Fruit fly (Drosophila melanogaster) whole organism, adult: ENCODE data around the gene Hibch.
A peak's percentile ranks its signal among the peaks of the same experiment; 100 is the strongest.

Experiments
- CG11617 ChIP-seq: fragments of 200-800 bp; sonication (Bioruptor generic); optimal IDR thresholded peaks from 2 replicates; lab custom pipeline; 2017; ENCODE audit warnings: mild to moderate bottlenecking, missing biosample characterization, missing genetic modification reagents, missing genetic modification characterization
- CG12768 ChIP-seq: fragments of 200-800 bp; sonication (Bioruptor generic); optimal IDR thresholded peaks from 2 replicates; lab custom pipeline; 2017; ENCODE audit warnings: missing biosample characterization, missing genetic modification characterization, mild to moderate bottlenecking, moderate library complexity, missing genetic modification reagents
- CG14711 ChIP-seq: fragments of 200-800 bp; sonication (Bioruptor generic); optimal IDR thresholded peaks from 2 replicates; lab custom pipeline; 2018; ENCODE audit warnings: missing biosample characterization, mild to moderate bottlenecking, missing genetic modification characterization, moderate library complexity
- CG1620 ChIP-seq: fragments of 200-800 bp; sonication (Bioruptor generic); optimal IDR thresholded peaks from 2 replicates; lab custom pipeline; 2016; ENCODE audit warnings: missing biosample characterization, missing genetic modification characterization
- CG33017 ChIP-seq: fragments of 200-800 bp; sonication (Bioruptor generic); optimal IDR thresholded peaks from 2 replicates; lab custom pipeline; 2018; ENCODE audit warnings: missing biosample characterization, mild to moderate bottlenecking, missing genetic modification characterization, moderate library complexity
- CG5204 ChIP-seq: fragments of 200-800 bp; sonication (Bioruptor generic); optimal IDR thresholded peaks from 2 replicates; lab custom pipeline; 2016; ENCODE audit warnings: missing biosample characterization, missing genetic modification characterization
- CG7045 ChIP-seq: fragments of 200-800 bp; sonication (Bioruptor generic); optimal IDR thresholded peaks from 2 replicates; lab custom pipeline; 2017; ENCODE audit warnings: missing biosample characterization, mild to moderate bottlenecking, missing genetic modification characterization
- CG7101 ChIP-seq: fragments of 200-800 bp; sonication (Bioruptor generic); optimal IDR thresholded peaks from 2 replicates; lab custom pipeline; 2018; ENCODE audit warnings: missing biosample characterization, mild to moderate bottlenecking, missing genetic modification characterization, moderate library complexity
- Clk ChIP-seq: fragments of 200-800 bp; sonication (Bioruptor generic); optimal IDR thresholded peaks from 2 replicates; lab custom pipeline; 2017; ENCODE audit warnings: missing biosample characterization, missing genetic modification characterization
- Crg-1 ChIP-seq: fragments of 200-800 bp; sonication (Bioruptor generic); optimal IDR thresholded peaks from 2 replicates; lab custom pipeline; 2016; ENCODE audit warnings: missing biosample characterization, missing genetic modification characterization
- Hr96 ChIP-seq: fragments of 200-800 bp; sonication (Bioruptor generic); optimal IDR thresholded peaks from 2 replicates; lab custom pipeline; 2016; ENCODE audit warnings: missing biosample characterization, missing genetic modification characterization
- Mnt ChIP-seq: fragments of 200-800 bp; sonication (Bioruptor generic); optimal IDR thresholded peaks from 2 replicates; lab custom pipeline; 2016; ENCODE audit warnings: missing biosample characterization, mild to moderate bottlenecking, missing genetic modification characterization
- bab1 ChIP-seq: fragments of 200-800 bp; sonication (Bioruptor generic); optimal IDR thresholded peaks from 3 replicates; lab custom pipeline; 2019; ENCODE audit warnings: missing biosample characterization, mild to moderate bottlenecking, missing genetic modification characterization, moderate library complexity
- cic ChIP-seq: fragments of 200-800 bp; sonication (Bioruptor generic); optimal IDR thresholded peaks from 2 replicates; lab custom pipeline; 2017; ENCODE audit warnings: missing biosample characterization, mild to moderate bottlenecking, missing genetic modification characterization, moderate library complexity
- cnc ChIP-seq, 2 experiments: fragments of >200 bp; optimal IDR thresholded peaks; 2 replicates each; lab custom pipeline; 2017
- kay ChIP-seq: fragments of 200-800 bp; sonication (Bioruptor generic); peaks from one replicate; lab custom pipeline; 2016; ENCODE audit warnings: missing biosample characterization, missing genetic modification characterization, borderline replicate concordance
- ovo ChIP-seq: fragments of 200-800 bp; sonication (Bioruptor generic); optimal IDR thresholded peaks from 2 replicates; lab custom pipeline; 2016; ENCODE audit warnings: missing biosample characterization, missing genetic modification characterization
- pad ChIP-seq: fragments of 200-800 bp; sonication (Bioruptor generic); optimal IDR thresholded peaks from 3 replicates; lab custom pipeline; 2017; ENCODE audit warnings: missing biosample characterization, missing genetic modification characterization, mild to moderate bottlenecking, moderate library complexity, missing genetic modification reagents
- tj ChIP-seq: fragments of 200-800 bp; sonication (Bioruptor generic); optimal IDR thresholded peaks from 3 replicates; lab custom pipeline; 2017; ENCODE audit warnings: missing biosample characterization, mild to moderate bottlenecking, missing genetic modification characterization, moderate library complexity
- toe ChIP-seq: fragments of 200-800 bp; sonication (Bioruptor generic); optimal IDR thresholded peaks from 2 replicates; lab custom pipeline; 2016; ENCODE audit warnings: missing biosample characterization, missing genetic modification characterization

Gene Hibch

dm6 chr3R:15371833-15372232 lies 14.8 kb downstream of the Hibch start, which contains the start of the genes Ccm3 and CG6136:
Ccm3 (plus strand) TSS chr3R:15371957.
CG6136 (minus strand) TSS chr3R:15372212.
- TF ChIP-seq Crg-1 (GFP tag; lab: Kevin White, UChicago) (peak; percentile 85), CG14711 (peak; percentile 38), Hr96 (peak; percentile 72), pad (GFP tag; lab: Kevin White, UChicago) (peak; percentile 70), cic (peak; percentile 45), Mnt (GFP tag; lab: Kevin White, UChicago) (peak; percentile 73), CG5204 (GFP tag; lab: Kevin White, UChicago) (no peak), CG12768 (GFP tag; lab: Kevin White, UChicago) (peak; percentile 69), CG1620 (GFP tag; lab: Kevin White, UChicago) (peak; percentile 38), CG7045 (GFP tag; lab: Kevin White, UChicago) (peak; percentile 42), kay (no peak), CG11617 (GFP tag; lab: Kevin White, UChicago) (peak; percentile 31), toe (GFP tag; lab: Kevin White, UChicago) (peak; percentile 32), tj (GFP tag; lab: Kevin White, UChicago) (no peak), CG7101 (tag; lab: Kevin White, UChicago) (peak; percentile 78), cnc (optimal IDR thresholded peaks at IDR 0.05; lab: Kevin White, UChicago) (no peak), bab1 (GFP tag; lab: Kevin White, UChicago) (peak; percentile 66), Clk (peak; percentile 37), ovo (peak; percentile 49), CG33017 (tag; lab: Kevin White, UChicago) (peak; percentile 53)

dm6 chr3R:15374397-15374796 lies 17.4 kb downstream of the Hibch start, which contains the start of gene Rbp:
Rbp (plus strand) TSS chr3R:15374635.
- TF ChIP-seq CG14711 (no peak), CG11617 (GFP tag; lab: Kevin White, UChicago) (no peak), CG12768 (GFP tag; lab: Kevin White, UChicago) (no peak)

- TF ChIP-seq cnc (optimal IDR thresholded peaks at IDR 0.05; lab: Kevin White, UChicago): no peak
- TF ChIP-seq Hr96: no peak
- TF ChIP-seq Mnt (GFP tag; lab: Kevin White, UChicago): no peak
- TF ChIP-seq CG33017 (tag; lab: Kevin White, UChicago): no peak
- TF ChIP-seq CG5204 (GFP tag; lab: Kevin White, UChicago): no peak
- no peak for TF ChIP-seq CG11617 (GFP tag; lab: Kevin White, UChicago)
- no peak for TF ChIP-seq toe (GFP tag; lab: Kevin White, UChicago)
- no peak for TF ChIP-seq pad (GFP tag; lab: Kevin White, UChicago)
Observed at dm6 chr3R:15375470-15375869, 18.4 kb downstream of the Hibch start.

- no peak for TF ChIP-seq ovo
- TF ChIP-seq CG33017 (tag; lab: Kevin White, UChicago): no peak
- TF ChIP-seq cic: no peak
- no peak for TF ChIP-seq Mnt (GFP tag; lab: Kevin White, UChicago)
- TF ChIP-seq tj (GFP tag; lab: Kevin White, UChicago): no peak
- no peak for TF ChIP-seq Clk
- no peak for TF ChIP-seq CG11617 (GFP tag; lab: Kevin White, UChicago)
- no peak for TF ChIP-seq Crg-1 (GFP tag; lab: Kevin White, UChicago)
- no peak for TF ChIP-seq CG14711
- no peak for TF ChIP-seq CG1620 (GFP tag; lab: Kevin White, UChicago)
- no peak for TF ChIP-seq CG5204 (GFP tag; lab: Kevin White, UChicago)
- TF ChIP-seq CG7101 (tag; lab: Kevin White, UChicago): no peak
- no peak for TF ChIP-seq cnc (optimal IDR thresholded peaks at IDR 0.05; lab: Kevin White, UChicago)
- no peak for TF ChIP-seq Hr96
Observed at dm6 chr3R:15379071-15379470, 22.0 kb downstream of the Hibch start.

- no peak for TF ChIP-seq Mnt (GFP tag; lab: Kevin White, UChicago)
- no peak for TF ChIP-seq cic
- no peak for TF ChIP-seq Crg-1 (GFP tag; lab: Kevin White, UChicago)
- no peak for TF ChIP-seq toe (GFP tag; lab: Kevin White, UChicago)
- TF ChIP-seq CG7101 (tag; lab: Kevin White, UChicago): no peak
- TF ChIP-seq pad (GFP tag; lab: Kevin White, UChicago): no peak
- no peak for TF ChIP-seq CG12768 (GFP tag; lab: Kevin White, UChicago)
- no peak for TF ChIP-seq CG7045 (GFP tag; lab: Kevin White, UChicago)
Observed at dm6 chr3R:15382851-15383250, 25.8 kb downstream of the Hibch start, which contains the start of gene h-cup. h-cup (minus strand) TSS chr3R:15382951.

- TF ChIP-seq bab1 (GFP tag; lab: Kevin White, UChicago) (no peak), tj (GFP tag; lab: Kevin White, UChicago) (no peak), CG33017 (tag; lab: Kevin White, UChicago) (no peak), CG7101 (tag; lab: Kevin White, UChicago) (no peak), CG1620 (GFP tag; lab: Kevin White, UChicago) (no peak)
Observed at dm6 chr3R:15393206-15393805, 36.3 kb downstream of the Hibch start.

dm6 chr3R:15402654-15403053 lies 45.6 kb downstream of the Hibch start:
- TF ChIP-seq Crg-1 (GFP tag; lab: Kevin White, UChicago) (no peak), bab1 (GFP tag; lab: Kevin White, UChicago) (no peak), CG7045 (GFP tag; lab: Kevin White, UChicago) (peak; percentile 85), cic (peak; percentile 82), toe (GFP tag; lab: Kevin White, UChicago) (peak; percentile 65), Hr96 (no peak), Mnt (GFP tag; lab: Kevin White, UChicago) (peak; percentile 1), pad (GFP tag; lab: Kevin White, UChicago) (peak; percentile 51), tj (GFP tag; lab: Kevin White, UChicago) (no peak), ovo (peak; percentile 2), CG14711 (peak; percentile 41), CG7101 (tag; lab: Kevin White, UChicago) (peak; percentile 53), CG12768 (GFP tag; lab: Kevin White, UChicago) (peak; percentile 84), CG1620 (GFP tag; lab: Kevin White, UChicago) (no peak), CG11617 (GFP tag; lab: Kevin White, UChicago) (peak; percentile 14), cnc (optimal IDR thresholded peaks at IDR 0.05; lab: Kevin White, UChicago) (no peak), CG5204 (GFP tag; lab: Kevin White, UChicago) (peak; percentile 26), Clk (peak; percentile 46), kay (peak; percentile 83), CG33017 (tag; lab: Kevin White, UChicago) (peak; percentile 38)
